Worm (Caenorhabditis elegans): ENCODE measurements around the gene F37C4.8.

ce11 chrIV:3847489-3847888 is 33.5 kb downstream of the F37C4.8 start:
- TF ChIP-seq ref-1 (GFP tag; conservative IDR thresholded peaks at IDR 0.05), result no peak
- TF ChIP-seq flt-1 (GFP tag; IDR thresholded peaks at IDR 0.05), result no peak
- no peak for TF ChIP-seq ztf-29 (GFP tag; IDR thresholded peaks at IDR 0.05)
- no peak for TF ChIP-seq med-1 (GFP tag; optimal IDR thresholded peaks at IDR 0.05; ENCODE audit: insufficient read depth)
- TF ChIP-seq klf-2 (GFP tag; conservative IDR thresholded peaks at IDR 0.05), result no peak
- TF ChIP-seq T22C8.4 (GFP tag; IDR thresholded peaks at IDR 0.05), result no peak
- no peak for TF ChIP-seq tab-1 (GFP tag; IDR thresholded peaks at IDR 0.05)
- no peak for TF ChIP-seq ztf-23 (GFP tag; IDR thresholded peaks at IDR 0.05)
- TF ChIP-seq cog-1 (tag; optimal IDR thresholded peaks at IDR 0.05), result no peak
